Fruit fly (Drosophila melanogaster) whole organism, embryonic: ENCODE data around the gene spel1.

ENCODE experiments used
- Bgb ChIP-seq: fragments of 200-800 bp; sonication (Bioruptor generic); IDR thresholded peaks from 2 replicates; pipeline ENCODE4 v1.3.6; 2022; ENCODE audit warnings: missing biosample characterization, missing genetic modification characterization; ENCODE audit not compliant: partially characterized antibody
- C15 ChIP-seq: fragments of 200-800 bp; sonication (Bioruptor generic); IDR thresholded peaks from 3 replicates; pipeline ENCODE4 v1.3.6; 2022; ENCODE audit warnings: missing biosample characterization, missing genetic modification characterization
- CG10979 ChIP-seq: fragments of 200-800 bp; sonication (Bioruptor generic); optimal IDR thresholded peaks from 2 replicates; lab custom pipeline; 2018; ENCODE audit warnings: missing biosample characterization, mild to moderate bottlenecking, missing genetic modification characterization, moderate library complexity
- CG11696 ChIP-seq: fragments of 200-800 bp; sonication (Bioruptor generic); IDR thresholded peaks from 2 replicates; pipeline ENCODE4 v1.3.6; 2022; ENCODE audit warnings: missing biosample characterization, missing genetic modification characterization
- CG12071 ChIP-seq: fragments of 200-800 bp; sonication (Bioruptor generic); optimal IDR thresholded peaks from 3 replicates; lab custom pipeline; 2018; ENCODE audit warnings: missing biosample characterization, mild to moderate bottlenecking, missing genetic modification characterization
- CG12219 ChIP-seq: fragments of 200-800 bp; sonication (Bioruptor generic); optimal IDR thresholded peaks from 3 replicates; lab custom pipeline; 2018; ENCODE audit warnings: missing biosample characterization, mild to moderate bottlenecking, missing genetic modification characterization
- CG12236 ChIP-seq: fragments of 200-800 bp; sonication (Bioruptor generic); optimal IDR thresholded peaks from 2 replicates; lab custom pipeline; 2016; ENCODE audit warnings: missing biosample characterization, missing genetic modification characterization
- CG14014 ChIP-seq: fragments of 200-800 bp; sonication (Bioruptor generic); IDR thresholded peaks from 2 replicates; pipeline ENCODE4 v1.3.6; 2022; ENCODE audit warnings: missing biosample characterization, missing genetic modification characterization
- CG14441 ChIP-seq: fragments of 200-800 bp; sonication (Bioruptor generic); IDR thresholded peaks from 2 replicates; pipeline ENCODE4 v1.3.6; 2022; ENCODE audit warnings: missing biosample characterization, missing genetic modification characterization
- CG1529 ChIP-seq: fragments of 200-800 bp; sonication (Bioruptor generic); optimal IDR thresholded peaks from 3 replicates; lab custom pipeline; 2018; ENCODE audit warnings: missing biosample characterization, missing genetic modification characterization
- CG15514 ChIP-seq: fragments of 200-800 bp; sonication (Bioruptor generic); optimal IDR thresholded peaks from 3 replicates; lab custom pipeline; 2017; ENCODE audit warnings: missing biosample characterization, missing genetic modification characterization, mild to moderate bottlenecking, moderate library complexity, missing genetic modification reagents
- CG17568 ChIP-seq: fragments of 200-800 bp; sonication (Bioruptor generic); optimal IDR thresholded peaks from 2 replicates; lab custom pipeline; 2018; ENCODE audit warnings: missing biosample characterization, mild to moderate bottlenecking, missing genetic modification characterization, moderate library complexity
- CG17612 ChIP-seq: fragments of 200-800 bp; sonication (Bioruptor generic); IDR thresholded peaks from 2 replicates; pipeline ENCODE4 v1.3.6; 2022; ENCODE audit warnings: missing biosample characterization, missing genetic modification characterization
- CG17829 ChIP-seq: fragments of 200-800 bp; optimal IDR thresholded peaks from 2 replicates; lab custom pipeline; 2019; ENCODE audit warnings: missing biosample characterization, mild to moderate bottlenecking, missing genetic modification characterization, moderate library complexity
- CG31441 ChIP-seq: fragments of 200-800 bp; sonication (Bioruptor generic); IDR thresholded peaks from 2 replicates; pipeline ENCODE4 v1.3.6; 2022; ENCODE audit warnings: missing biosample characterization, missing genetic modification characterization
- CG3995 ChIP-seq: fragments of 200-800 bp; sonication (Bioruptor generic); optimal IDR thresholded peaks from 3 replicates; lab custom pipeline; 2016; ENCODE audit warnings: missing biosample characterization, missing genetic modification characterization
- CG6254 ChIP-seq: fragments of 200-800 bp; sonication (Bioruptor generic); optimal IDR thresholded peaks from 3 replicates; lab custom pipeline; 2017; ENCODE audit warnings: mild to moderate bottlenecking, missing biosample characterization, missing genetic modification reagents, missing genetic modification characterization
- CG6765 ChIP-seq: fragments of 200-800 bp; sonication (Bioruptor generic); optimal IDR thresholded peaks from 3 replicates; lab custom pipeline; 2017; ENCODE audit warnings: missing biosample characterization, mild to moderate bottlenecking, missing genetic modification characterization
- CG7357 ChIP-seq: fragments of 200-800 bp; sonication (Bioruptor generic); IDR thresholded peaks from 3 replicates; pipeline ENCODE4 v1.3.6; 2022; ENCODE audit warnings: missing biosample characterization, missing genetic modification characterization
- CG7839 ChIP-seq: fragments of 200-800 bp; sonication (Bioruptor generic); optimal IDR thresholded peaks from 3 replicates; lab custom pipeline; 2018; ENCODE audit warnings: missing biosample characterization, mild to moderate bottlenecking, missing genetic modification characterization, moderate library complexity
- CoRest ChIP-seq: fragments of 200-800 bp; sonication (Bioruptor generic); optimal IDR thresholded peaks from 3 replicates; lab custom pipeline; 2018; ENCODE audit warnings: missing biosample characterization, mild to moderate bottlenecking, missing genetic modification characterization, moderate library complexity
- D19A ChIP-seq: fragments of 200-800 bp; optimal IDR thresholded peaks from 3 replicates; lab custom pipeline; 2019; ENCODE audit warnings: missing biosample characterization, mild to moderate bottlenecking, missing genetic modification characterization, moderate library complexity
- Eip74EF ChIP-seq, 2 experiments: fragments of 200-800 bp in 1 of 2; fragments of >200 bp in 1 of 2; sonication (Bioruptor generic) in 1 of 2; optimal IDR thresholded peaks; 2 replicates each; lab custom pipeline; 2017 to 2019; ENCODE audit warnings: missing biosample characterization in 2 of 2, missing genetic modification characterization in 2 of 2, mild to moderate bottlenecking in 1 of 2, moderate library complexity in 1 of 2
- Ets65A ChIP-seq: fragments of 200-800 bp; sonication (Bioruptor generic); peaks from one replicate; lab custom pipeline; 2016; ENCODE audit warnings: missing biosample characterization, missing genetic modification characterization
- HHEX ChIP-seq: fragments of 200-800 bp; sonication (Bioruptor generic); optimal IDR thresholded peaks from 3 replicates; lab custom pipeline; 2017; ENCODE audit warnings: missing biosample characterization, mild to moderate bottlenecking, missing genetic modification characterization, missing genetic modification reagents
- HmgD ChIP-seq: fragments of 200-800 bp; sonication (Bioruptor generic); optimal IDR thresholded peaks from 3 replicates; lab custom pipeline; 2016; ENCODE audit warnings: missing biosample characterization, missing genetic modification characterization
- Hmx ChIP-seq: fragments of 200-800 bp; sonication (Bioruptor generic); optimal IDR thresholded peaks from 2 replicates; lab custom pipeline; 2016; ENCODE audit warnings: missing biosample characterization, missing genetic modification characterization
- Hr51 ChIP-seq, 2 experiments: fragments of 200-800 bp; sonication (Bioruptor generic); optimal IDR thresholded peaks; 2 replicates in 1 of 2; 3 replicates in 1 of 2; lab custom pipeline; 2016 to 2018; ENCODE audit warnings: missing biosample characterization in 2 of 2, missing genetic modification characterization in 2 of 2, mild to moderate bottlenecking in 1 of 2, moderate library complexity in 1 of 2
- Jarid2 ChIP-seq: fragments of 200-800 bp; sonication (Bioruptor generic); optimal IDR thresholded peaks from 3 replicates; lab custom pipeline; 2017; ENCODE audit warnings: mild to moderate bottlenecking, missing biosample characterization, missing genetic modification reagents, missing genetic modification characterization
- Med ChIP-seq: fragments of 200-800 bp; sonication (Bioruptor generic); peaks from one replicate; lab custom pipeline; 2016; ENCODE audit warnings: missing biosample characterization, missing genetic modification characterization, mild to moderate bottlenecking, inconsistent platforms, moderate library complexity
- Nf-YA ChIP-seq: fragments of 200-800 bp; sonication (Bioruptor generic); IDR thresholded peaks from 2 replicates; pipeline ENCODE4 v1.3.6; 2022; ENCODE audit warnings: missing biosample characterization, missing genetic modification characterization
- Nf-YB ChIP-seq: fragments of 200-800 bp; sonication (Bioruptor generic); optimal IDR thresholded peaks from 3 replicates; lab custom pipeline; 2019; ENCODE audit warnings: missing biosample characterization, mild to moderate bottlenecking, missing genetic modification characterization, moderate library complexity
- PHDP ChIP-seq: fragments of 200-800 bp; sonication (Bioruptor generic); optimal IDR thresholded peaks from 3 replicates; lab custom pipeline; 2018; ENCODE audit warnings: missing biosample characterization, mild to moderate bottlenecking, missing genetic modification characterization, moderate library complexity
- Vsx1 ChIP-seq: fragments of 200-800 bp; sonication (Bioruptor generic); optimal IDR thresholded peaks from 2 replicates; lab custom pipeline; 2017; ENCODE audit warnings: missing biosample characterization, mild to moderate bottlenecking, missing genetic modification characterization, missing genetic modification reagents
- Xrp1 ChIP-seq: fragments of 200-800 bp; sonication (Bioruptor generic); IDR thresholded peaks from 2 replicates; pipeline ENCODE4 v1.3.6; 2022; ENCODE audit warnings: missing biosample characterization, missing genetic modification characterization
- bsh ChIP-seq, 2 experiments: fragments of 200-800 bp; sonication (Bioruptor generic); optimal IDR thresholded peaks; 2 replicates each; lab custom pipeline; 2017 to 2018; ENCODE audit warnings: mild to moderate bottlenecking in 2 of 2, missing biosample characterization in 2 of 2, missing genetic modification characterization in 2 of 2, moderate library complexity in 1 of 2
- chn ChIP-seq: fragments of 200-800 bp; sonication (Bioruptor generic); optimal IDR thresholded peaks from 2 replicates; lab custom pipeline; 2016; ENCODE audit warnings: missing biosample characterization, missing genetic modification characterization
- hb ChIP-seq: fragments of 200-800 bp; sonication (Bioruptor generic); IDR thresholded peaks from 3 replicates; pipeline ENCODE4 v1.3.6; 2022; ENCODE audit warnings: missing biosample characterization, missing genetic modification characterization; ENCODE audit not compliant: partially characterized antibody
- inv ChIP-seq: fragments of 200-800 bp; sonication (Bioruptor generic); IDR thresholded peaks from 2 replicates; pipeline ENCODE4 v1.3.6; 2022; ENCODE audit warnings: missing biosample characterization, missing genetic modification characterization; ENCODE audit not compliant: partially characterized antibody
- kah ChIP-seq: fragments of 200-800 bp; sonication (Bioruptor generic); optimal IDR thresholded peaks from 2 replicates; lab custom pipeline; 2018; ENCODE audit warnings: missing biosample characterization, mild to moderate bottlenecking, missing genetic modification characterization
- onecut ChIP-seq: fragments of 200-800 bp; sonication (Bioruptor generic); IDR thresholded peaks from 2 replicates; pipeline ENCODE4 v1.3.6; 2022; ENCODE audit warnings: missing biosample characterization, missing genetic modification characterization
- pita ChIP-seq: fragments of 200-800 bp; sonication (Bioruptor generic); optimal IDR thresholded peaks from 2 replicates; lab custom pipeline; 2017; ENCODE audit warnings: missing biosample characterization, mild to moderate bottlenecking, missing genetic modification characterization
- sd ChIP-seq: fragments of 200-800 bp; sonication (Bioruptor generic); optimal IDR thresholded peaks from 3 replicates; lab custom pipeline; 2018; ENCODE audit warnings: missing biosample characterization, mild to moderate bottlenecking, missing genetic modification characterization, moderate library complexity
- sens ChIP-seq: fragments of 200-800 bp; sonication (Bioruptor generic); peaks from one replicate; lab custom pipeline; 2016; ENCODE audit warnings: missing biosample characterization, missing genetic modification characterization
- slp2 ChIP-seq: fragments of 200-800 bp; sonication (Bioruptor generic); optimal IDR thresholded peaks from 2 replicates; lab custom pipeline; 2016; ENCODE audit warnings: missing biosample characterization, missing genetic modification characterization
- tap ChIP-seq: fragments of 200-800 bp; optimal IDR thresholded peaks from 3 replicates; lab custom pipeline; 2019; ENCODE audit warnings: missing biosample characterization, mild to moderate bottlenecking, missing genetic modification characterization, moderate library complexity
- toy ChIP-seq: fragments of 200-800 bp; sonication (Bioruptor generic); IDR thresholded peaks from 2 replicates; pipeline ENCODE4 v1.3.6; 2022; ENCODE audit warnings: missing biosample characterization, missing genetic modification characterization
- unpg ChIP-seq: fragments of 200-800 bp; sonication (Bioruptor generic); optimal IDR thresholded peaks from 3 replicates; lab custom pipeline; 2018; ENCODE audit warnings: missing biosample characterization, mild to moderate bottlenecking, missing genetic modification characterization, moderate library complexity

Gene spel1

DNA sequence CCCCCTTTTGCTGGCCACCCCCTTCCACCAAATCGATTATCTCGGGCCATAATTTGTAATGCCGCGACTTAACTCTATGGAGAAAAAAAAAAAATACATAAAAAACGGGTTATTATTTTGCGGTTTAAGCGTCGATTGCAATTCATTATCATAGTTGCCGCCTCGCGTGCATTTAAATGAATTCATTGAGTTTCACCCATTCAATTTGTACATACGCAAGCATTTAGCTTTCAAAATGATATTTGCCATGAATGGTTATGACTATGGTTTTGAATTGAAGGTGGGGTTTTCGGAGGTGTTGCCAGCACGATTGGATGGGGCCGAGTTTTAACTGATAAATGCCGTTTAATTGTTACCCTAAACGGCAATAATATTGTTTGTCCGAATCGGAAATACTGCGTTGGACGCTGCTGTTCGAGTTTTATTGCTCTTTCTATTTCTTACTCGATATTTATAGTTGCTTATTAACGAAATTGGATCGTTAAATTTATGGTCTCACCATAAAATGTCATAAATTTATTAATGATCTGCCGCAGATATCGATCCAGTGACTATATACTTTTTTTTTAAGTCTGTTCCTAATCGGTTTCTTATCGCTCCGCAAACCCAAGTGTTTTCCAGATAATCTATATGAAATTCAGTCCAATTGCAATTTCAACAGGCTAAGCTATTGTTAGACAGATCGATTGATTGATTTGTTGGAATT lies 43.0 kb downstream of the spel1 start (continued):
- TF ChIP-seq CG14441 (GFP tag; lab: Robert Waterston, UW): 0 out of 2 replicates have a peak, but pooled peaks have one; percentile 7
- peak; percentile 54 for TF ChIP-seq CG12071 (GFP tag; lab: Kevin White, UChicago)
- TF ChIP-seq Hr51 (GFP tag; optimal IDR thresholded peaks at IDR 0.05; lab: Kevin White, UChicago): peak in 1 of 2 experiments; percentile 56
- 0 out of 2 replicates have a peak, but pooled peaks have one; percentile 3 for TF ChIP-seq onecut (GFP tag; lab: Robert Waterston, UW)
- no peak for TF ChIP-seq pita (GFP tag; lab: Kevin White, UChicago)
- TF ChIP-seq Hmx: no peak
- no peak for TF ChIP-seq HmgD (GFP tag; lab: Kevin White, UChicago)
- peak in 1 of 2 experiments; percentile 67 for TF ChIP-seq Eip74EF (GFP tag; optimal IDR thresholded peaks at IDR 0.05; lab: Kevin White, UChicago)
- TF ChIP-seq C15 (GFP tag; lab: Robert Waterston, UW): no peak
- peak; percentile 51 for TF ChIP-seq sd (tag; lab: Kevin White, UChicago)
- TF ChIP-seq CG15514 (GFP tag; lab: Kevin White, UChicago): peak; percentile 16
- TF ChIP-seq Jarid2: peak; percentile 1
- peak; percentile 50 for TF ChIP-seq Med (GFP tag; lab: Kevin White, UChicago)
- peak; percentile 45 for TF ChIP-seq Nf-YB (GFP tag; lab: Kevin White, UChicago)
- TF ChIP-seq PHDP (tag; lab: Kevin White, UChicago): peak; percentile 72
- TF ChIP-seq CG11696 (GFP tag; lab: Robert Waterston, UW): peak; percentile 73; the same call in 1 of the 2 replicates
- TF ChIP-seq CG14014: 0 out of 2 replicates have a peak, but pooled peaks have one; percentile 12
- TF ChIP-seq CG17568 (GFP tag; lab: Kevin White, UChicago): peak; percentile 2
- TF ChIP-seq CG6254 (GFP tag; lab: Kevin White, UChicago): peak; percentile 65
- TF ChIP-seq CG31441 (GFP tag; lab: Robert Waterston, UW): peak; percentile 57
- no peak for TF ChIP-seq kah
- peak; percentile 70 for TF ChIP-seq sens (GFP tag; lab: Kevin White, UChicago)
- TF ChIP-seq CG10979 (tag; lab: Kevin White, UChicago): peak; percentile 20
- no peak for TF ChIP-seq CG1529 (GFP tag; lab: Kevin White, UChicago)
- no peak for TF ChIP-seq chn (GFP tag; lab: Kevin White, UChicago)
- no peak for TF ChIP-seq CG6765 (GFP tag; lab: Kevin White, UChicago)
- peak; percentile 72 for TF ChIP-seq unpg (GFP tag; lab: Kevin White, UChicago)
- TF ChIP-seq Vsx1 (GFP tag; lab: Kevin White, UChicago): peak; percentile 84
- peak in 1 of 2 experiments; percentile 8 for TF ChIP-seq bsh (GFP tag; optimal IDR thresholded peaks at IDR 0.05; lab: Kevin White, UChicago)
- TF ChIP-seq CG7839 (tag; lab: Kevin White, UChicago): peak; percentile 6
- TF ChIP-seq CG7357: no peak
- TF ChIP-seq CoRest (tag; lab: Kevin White, UChicago): no peak
- TF ChIP-seq CG12219: peak; percentile 2
- peak; percentile 40 for TF ChIP-seq tap (tag; lab: Kevin White, UChicago)
- TF ChIP-seq Xrp1 (GFP tag; lab: Robert Waterston, UW): no peak
- TF ChIP-seq hb (GFP tag; lab: Robert Waterston, UW): no peak
- TF ChIP-seq, all 482 proteins: peak for 59

DNA sequence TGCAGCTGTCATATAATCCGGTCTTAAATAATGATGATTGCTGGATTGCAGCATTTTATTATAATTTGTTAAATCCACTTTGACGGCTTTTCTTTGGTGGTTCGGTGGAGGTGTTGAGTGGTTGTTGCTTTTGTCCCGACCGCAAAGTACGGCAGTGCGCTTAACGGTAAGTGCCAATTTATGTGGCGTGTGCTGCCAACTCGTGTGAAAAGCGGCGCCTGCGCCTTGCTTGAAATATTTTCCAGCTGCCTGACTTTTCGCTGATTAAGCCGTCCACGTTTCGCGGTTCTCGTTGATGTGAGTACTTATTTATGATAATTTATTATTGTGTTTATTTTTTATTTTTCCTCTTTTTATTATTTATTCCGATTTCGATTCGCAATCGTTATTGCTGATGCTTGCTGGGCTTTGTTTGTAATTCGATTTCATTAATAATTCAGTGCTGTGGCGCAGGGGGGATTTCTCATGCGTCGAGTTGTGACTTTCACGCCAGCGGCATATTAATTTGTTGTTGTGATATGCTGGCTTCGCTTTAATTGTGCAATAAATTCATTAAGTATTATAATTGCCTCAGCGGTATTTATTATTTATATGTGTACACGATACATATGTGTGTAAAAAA lies 46.6 kb downstream of the spel1 start:
- TF ChIP-seq CG17612 (GFP tag; lab: Robert Waterston, UW): no peak
- TF ChIP-seq Ets65A (GFP tag; lab: Kevin White, UChicago): no peak
- TF ChIP-seq inv: no peak
- TF ChIP-seq CG17568 (GFP tag; lab: Kevin White, UChicago): no peak
- TF ChIP-seq CG3995 (GFP tag; lab: Kevin White, UChicago): no peak
- TF ChIP-seq Nf-YB (GFP tag; lab: Kevin White, UChicago): no peak
- TF ChIP-seq CG12236 (GFP tag; lab: Kevin White, UChicago): no peak
- TF ChIP-seq Nf-YA (GFP tag; lab: Robert Waterston, UW): no peak
- TF ChIP-seq slp2 (GFP tag; lab: Kevin White, UChicago): no peak
- TF ChIP-seq toy (GFP tag; lab: Robert Waterston, UW): no peak
- TF ChIP-seq D19A (tag; lab: Kevin White, UChicago): no peak
- TF ChIP-seq HHEX (GFP tag; lab: Kevin White, UChicago): no peak
- TF ChIP-seq Bgb (GFP tag; lab: Robert Waterston, UW): 0 out of 2 replicates have a peak, but pooled peaks have one; percentile 22
- TF ChIP-seq CG17829 (tag; lab: Kevin White, UChicago): no peak
